Fruit fly (Drosophila melanogaster) whole organism, embryonic: ENCODE data around the gene dpr7.
A peak's percentile ranks its signal among the peaks of the same experiment; 100 is the strongest.

Source experiments
- Atf3 ChIP-seq: fragments of 200-800 bp; sonication (Bioruptor generic); optimal IDR thresholded peaks from 3 replicates; lab custom pipeline; 2016; ENCODE audit warnings: missing biosample characterization, missing genetic modification characterization
- B-H1 ChIP-seq: fragments of 200-800 bp; sonication (Bioruptor generic); IDR thresholded peaks from 3 replicates; pipeline ENCODE4 v1.3.6; 2022; ENCODE audit warnings: missing biosample characterization, missing genetic modification characterization
- CG10147 ChIP-seq: fragments of 200-800 bp; sonication (Bioruptor generic); optimal IDR thresholded peaks from 2 replicates; lab custom pipeline; 2019; ENCODE audit warnings: missing biosample characterization, mild to moderate bottlenecking, missing genetic modification characterization, moderate library complexity
- CG1024 ChIP-seq: fragments of 200-800 bp; sonication (Bioruptor generic); IDR thresholded peaks from 2 replicates; pipeline ENCODE4 v1.3.6; 2022; ENCODE audit warnings: missing biosample characterization, missing genetic modification characterization
- CG12071 ChIP-seq: fragments of 200-800 bp; sonication (Bioruptor generic); optimal IDR thresholded peaks from 3 replicates; lab custom pipeline; 2018; ENCODE audit warnings: missing biosample characterization, mild to moderate bottlenecking, missing genetic modification characterization
- CG12236 ChIP-seq: fragments of 200-800 bp; sonication (Bioruptor generic); optimal IDR thresholded peaks from 2 replicates; lab custom pipeline; 2016; ENCODE audit warnings: missing biosample characterization, missing genetic modification characterization
- CG12744 ChIP-seq: fragments of 200-800 bp; sonication (Bioruptor generic); optimal IDR thresholded peaks from 2 replicates; lab custom pipeline; 2016; ENCODE audit warnings: missing biosample characterization, missing genetic modification characterization
- CG15011 ChIP-seq: fragments of 200-800 bp; sonication (Bioruptor generic); optimal IDR thresholded peaks from 3 replicates; lab custom pipeline; 2018; ENCODE audit warnings: missing biosample characterization, mild to moderate bottlenecking, missing genetic modification characterization
- CG1647 ChIP-seq: fragments of 200-800 bp; sonication (Bioruptor generic); optimal IDR thresholded peaks from 3 replicates; lab custom pipeline; 2016; ENCODE audit warnings: missing biosample characterization, missing genetic modification characterization
- CG16779 ChIP-seq: fragments of 200-800 bp; sonication (Bioruptor generic); IDR thresholded peaks from 2 replicates; pipeline ENCODE4 v1.3.6; 2022; ENCODE audit warnings: missing biosample characterization, missing genetic modification characterization
- CG2712 ChIP-seq: fragments of 200-800 bp; optimal IDR thresholded peaks from 3 replicates; lab custom pipeline; 2019; ENCODE audit warnings: missing biosample characterization, mild to moderate bottlenecking, missing genetic modification characterization, moderate library complexity
- CG2875 ChIP-seq: fragments of 200-800 bp; sonication (Bioruptor generic); optimal IDR thresholded peaks from 2 replicates; lab custom pipeline; 2017; ENCODE audit warnings: missing biosample characterization, mild to moderate bottlenecking, missing genetic modification characterization, missing genetic modification reagents
- CG30020 ChIP-seq: fragments of 200-800 bp; optimal IDR thresholded peaks from 2 replicates; lab custom pipeline; 2019; ENCODE audit warnings: missing biosample characterization, mild to moderate bottlenecking, missing genetic modification characterization, moderate library complexity
- CG30403 ChIP-seq: fragments of 200-800 bp; sonication (Bioruptor generic); optimal IDR thresholded peaks from 3 replicates; lab custom pipeline; 2016; ENCODE audit warnings: missing biosample characterization, missing genetic modification characterization
- CG30431 ChIP-seq: fragments of 200-800 bp; sonication (Bioruptor generic); optimal IDR thresholded peaks from 2 replicates; lab custom pipeline; 2017; ENCODE audit warnings: missing biosample characterization, missing genetic modification characterization
- CG32532 ChIP-seq: fragments of 200-800 bp; sonication (Bioruptor generic); IDR thresholded peaks from 2 replicates; pipeline ENCODE4 v1.3.6; 2022; ENCODE audit warnings: missing biosample characterization, missing genetic modification characterization
- CG33213 ChIP-seq: fragments of 200-800 bp; sonication (Bioruptor generic); optimal IDR thresholded peaks from 3 replicates; lab custom pipeline; 2016; ENCODE audit warnings: missing biosample characterization, missing genetic modification characterization
- CG3838 ChIP-seq: fragments of 200-800 bp; sonication (Bioruptor generic); optimal IDR thresholded peaks from 3 replicates; lab custom pipeline; 2016; ENCODE audit warnings: missing biosample characterization, missing genetic modification characterization
- CG4617 ChIP-seq: fragments of 200-800 bp; sonication (Bioruptor generic); optimal IDR thresholded peaks from 3 replicates; lab custom pipeline; 2016; ENCODE audit warnings: missing biosample characterization, missing genetic modification characterization, borderline replicate concordance
- CG4854 ChIP-seq: fragments of 200-800 bp; sonication (Bioruptor generic); optimal IDR thresholded peaks from 2 replicates; lab custom pipeline; 2016; ENCODE audit warnings: missing biosample characterization, missing genetic modification characterization, inconsistent platforms
- CG5953 ChIP-seq: fragments of 200-800 bp; sonication (Bioruptor generic); IDR thresholded peaks from 2 replicates; pipeline ENCODE4 v1.3.6; 2022; ENCODE audit warnings: missing biosample characterization, missing genetic modification characterization
- CG6175 ChIP-seq: fragments of 200-800 bp; sonication (Bioruptor generic); IDR thresholded peaks from 3 replicates; pipeline ENCODE4 v1.3.6; 2022; ENCODE audit warnings: missing biosample characterization, missing genetic modification characterization
- CG7357 ChIP-seq: fragments of 200-800 bp; sonication (Bioruptor generic); IDR thresholded peaks from 3 replicates; pipeline ENCODE4 v1.3.6; 2022; ENCODE audit warnings: missing biosample characterization, missing genetic modification characterization
- CG9215 ChIP-seq: fragments of 200-800 bp; sonication (Bioruptor generic); IDR thresholded peaks from 2 replicates; pipeline ENCODE4 v1.3.6; 2022; ENCODE audit warnings: missing biosample characterization, missing genetic modification characterization
- D19B ChIP-seq: fragments of 200-800 bp; sonication (Bioruptor generic); optimal IDR thresholded peaks from 2 replicates; lab custom pipeline; 2017; ENCODE audit warnings: missing biosample characterization, mild to moderate bottlenecking, missing genetic modification characterization
- Hand ChIP-seq: fragments of 200-800 bp; sonication (Bioruptor generic); optimal IDR thresholded peaks from 2 replicates; lab custom pipeline; 2017; ENCODE audit warnings: mild to moderate bottlenecking, missing biosample characterization, missing genetic modification reagents, missing genetic modification characterization
- Hmr ChIP-seq: fragments of 200-800 bp; sonication (Bioruptor generic); optimal IDR thresholded peaks from 3 replicates; lab custom pipeline; 2017; ENCODE audit warnings: mild to moderate bottlenecking, missing biosample characterization, missing genetic modification reagents, missing genetic modification characterization
- Lpt ChIP-seq: fragments of >200 bp; optimal IDR thresholded peaks from 2 replicates; lab custom pipeline; 2018; ENCODE audit warnings: missing biosample characterization, missing genetic modification characterization
- MESR4 ChIP-seq: fragments of 200-800 bp; sonication (Bioruptor generic); optimal IDR thresholded peaks from 2 replicates; lab custom pipeline; 2018; ENCODE audit warnings: missing biosample characterization, mild to moderate bottlenecking, missing genetic modification characterization, moderate library complexity
- Med ChIP-seq: fragments of 200-800 bp; sonication (Bioruptor generic); peaks from one replicate; lab custom pipeline; 2016; ENCODE audit warnings: missing biosample characterization, missing genetic modification characterization, mild to moderate bottlenecking, inconsistent platforms, moderate library complexity
- Sry-δ ChIP-seq: fragments of 200-800 bp; sonication (Bioruptor generic); optimal IDR thresholded peaks from 2 replicates; lab custom pipeline; 2016; ENCODE audit warnings: missing biosample characterization, missing genetic modification characterization
- Vsx1 ChIP-seq: fragments of 200-800 bp; sonication (Bioruptor generic); optimal IDR thresholded peaks from 2 replicates; lab custom pipeline; 2017; ENCODE audit warnings: missing biosample characterization, mild to moderate bottlenecking, missing genetic modification characterization, missing genetic modification reagents
- YL-1 ChIP-seq: fragments of 200-800 bp; sonication (Bioruptor generic); optimal IDR thresholded peaks from 3 replicates; lab custom pipeline; 2017; ENCODE audit warnings: missing biosample characterization, mild to moderate bottlenecking, missing genetic modification characterization
- ase ChIP-seq: fragments of 200-800 bp; sonication (Bioruptor generic); IDR thresholded peaks from 3 replicates; pipeline ENCODE4 v1.3.6; 2022; ENCODE audit warnings: missing biosample characterization, missing genetic modification characterization
- ash1 ChIP-seq: fragments of 200-800 bp; sonication (Bioruptor generic); optimal IDR thresholded peaks from 2 replicates; lab custom pipeline; 2018; ENCODE audit warnings: missing biosample characterization, mild to moderate bottlenecking, missing genetic modification characterization
- cg ChIP-seq: fragments of 200-800 bp; sonication (Bioruptor generic); optimal IDR thresholded peaks from 3 replicates; lab custom pipeline; 2019; ENCODE audit warnings: missing biosample characterization, mild to moderate bottlenecking, missing genetic modification characterization, moderate library complexity
- dpn ChIP-seq, 2 experiments: fragments of 200-800 bp; sonication (Bioruptor generic); optimal IDR thresholded peaks; 3 replicates each; lab custom pipeline; 2016; ENCODE audit warnings: missing biosample characterization in 2 of 2, missing genetic modification characterization in 2 of 2
- fd96Cb ChIP-seq: fragments of 200-800 bp; sonication (Bioruptor generic); optimal IDR thresholded peaks from 2 replicates; lab custom pipeline; 2018; ENCODE audit warnings: missing biosample characterization, mild to moderate bottlenecking, missing genetic modification characterization, moderate library complexity
- gcm ChIP-seq: fragments of 200-800 bp; sonication (Bioruptor generic); optimal IDR thresholded peaks from 2 replicates; lab custom pipeline; 2019; ENCODE audit warnings: missing biosample characterization, mild to moderate bottlenecking, missing genetic modification characterization, moderate library complexity
- gcm2 ChIP-seq: fragments of 200-800 bp; sonication (Bioruptor generic); optimal IDR thresholded peaks from 2 replicates; lab custom pipeline; 2016; ENCODE audit warnings: missing biosample characterization, missing genetic modification characterization
- gsb ChIP-seq: fragments of 200-800 bp; sonication (Bioruptor generic); IDR thresholded peaks from 2 replicates; pipeline ENCODE4 v1.3.6; 2022; ENCODE audit warnings: missing biosample characterization, missing genetic modification characterization
- her ChIP-seq: fragments of 200-800 bp; sonication (Bioruptor generic); optimal IDR thresholded peaks from 2 replicates; lab custom pipeline; 2016; ENCODE audit warnings: missing biosample characterization, missing genetic modification characterization
- nom ChIP-seq: fragments of 200-800 bp; sonication (Bioruptor generic); optimal IDR thresholded peaks from 2 replicates; lab custom pipeline; 2017; ENCODE audit warnings: missing biosample characterization, missing genetic modification characterization, mild to moderate bottlenecking, moderate library complexity, missing genetic modification reagents
- pho ChIP-seq: fragments of 200-800 bp; sonication (Bioruptor generic); optimal IDR thresholded peaks from 2 replicates; lab custom pipeline; 2016; ENCODE audit warnings: missing biosample characterization, missing genetic modification characterization
- prd ChIP-seq, 3 experiments: fragments of >200 bp in 2 of 3; fragments of 200-800 bp in 1 of 3; sonication (Bioruptor generic) in 1 of 3; optimal IDR thresholded peaks in 2 of 3; IDR thresholded peaks in 1 of 3; 2 replicates in 2 of 3; 3 replicates in 1 of 3; pipeline versions ENCODE4 v1.3.6 to Lab custom; 2017 to 2022; ENCODE audit warnings: missing biosample characterization in 1 of 3, missing genetic modification characterization in 1 of 3
- psq ChIP-seq: fragments of 200-800 bp; sonication (Bioruptor generic); optimal IDR thresholded peaks from 2 replicates; lab custom pipeline; 2017; ENCODE audit warnings: missing biosample characterization, missing genetic modification characterization
- rib ChIP-seq: fragments of 200-800 bp; sonication (Bioruptor generic); IDR thresholded peaks from 2 replicates; pipeline ENCODE4 v1.3.6; 2022; ENCODE audit warnings: missing biosample characterization, missing genetic modification characterization
- shn ChIP-seq: fragments of 200-800 bp; sonication (Bioruptor generic); optimal IDR thresholded peaks from 3 replicates; lab custom pipeline; 2016; ENCODE audit warnings: missing biosample characterization, missing genetic modification characterization
- sna ChIP-seq: fragments of 200-800 bp; sonication (Bioruptor generic); IDR thresholded peaks from 2 replicates; pipeline ENCODE4 v1.3.6; 2022; ENCODE audit warnings: missing biosample characterization, missing genetic modification characterization; ENCODE audit not compliant: partially characterized antibody
- toy ChIP-seq: fragments of 200-800 bp; sonication (Bioruptor generic); IDR thresholded peaks from 2 replicates; pipeline ENCODE4 v1.3.6; 2022; ENCODE audit warnings: missing biosample characterization, missing genetic modification characterization
- vfl ChIP-seq: fragments of 200-800 bp; sonication (Bioruptor generic); optimal IDR thresholded peaks from 2 replicates; lab custom pipeline; 2016; ENCODE audit warnings: missing biosample characterization, missing genetic modification characterization

dpr7 gene

DNA sequence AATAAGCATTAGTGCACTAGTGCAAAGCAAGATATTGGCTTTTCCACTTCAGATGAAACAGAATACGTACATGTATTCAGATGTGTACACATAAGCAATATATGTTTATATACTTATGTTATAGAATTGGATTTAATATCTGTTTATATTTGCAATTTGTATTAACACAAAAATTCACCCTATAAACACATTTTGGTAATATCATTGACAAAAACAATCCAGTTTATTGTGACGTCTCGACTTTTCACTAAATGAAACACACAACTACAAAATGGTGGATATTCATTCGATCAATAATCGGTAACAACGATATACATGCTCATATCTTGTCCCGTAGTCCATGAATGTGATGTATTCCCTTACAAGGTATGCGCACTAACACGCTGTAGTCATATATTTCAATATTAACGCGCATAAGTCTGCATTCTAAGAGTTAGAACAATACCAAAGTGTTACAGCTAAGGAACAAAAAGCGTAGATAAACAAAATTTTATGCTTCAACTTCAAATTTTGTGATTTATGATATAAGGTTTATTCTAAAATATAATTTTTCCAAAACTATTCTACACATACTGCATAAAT is 47.4 kb downstream of the dpr7 start, which contains the start of gene CG31998 (continued):
- peak; percentile 99 for TF ChIP-seq CG30020 (tag; lab: Kevin White, UChicago)
- peak; percentile 99 for TF ChIP-seq CG1024
- TF ChIP-seq CG6175 (GFP tag; lab: Robert Waterston, UW) = no peak
- TF ChIP-seq pho = peak; percentile 8
- no peak for TF ChIP-seq Lpt
- TF ChIP-seq cg (GFP tag; lab: Kevin White, UChicago) = no peak
- TF ChIP-seq gcm2 (GFP tag; lab: Kevin White, UChicago) = no peak
- TF ChIP-seq CG33213 (GFP tag; lab: Kevin White, UChicago) = peak; percentile 14
- no peak for TF ChIP-seq shn
- no peak for TF ChIP-seq D19B (GFP tag; lab: Kevin White, UChicago)
- no peak for TF ChIP-seq toy (GFP tag; lab: Robert Waterston, UW)
- peak; percentile 68 for TF ChIP-seq YL-1 (GFP tag; lab: Kevin White, UChicago)
- no peak for TF ChIP-seq CG1647 (GFP tag; lab: Kevin White, UChicago)
- no peak for TF ChIP-seq her (GFP tag; lab: Kevin White, UChicago)
- TF ChIP-seq CG9215 (GFP tag; lab: Robert Waterston, UW) = no peak
- TF ChIP-seq CG4854 (GFP tag; lab: Kevin White, UChicago) = no peak
- TF ChIP-seq CG15011 = no peak
- TF ChIP-seq nom (GFP tag; lab: Kevin White, UChicago) = no peak
- TF ChIP-seq CG12071 (GFP tag; lab: Kevin White, UChicago) = no peak
- TF ChIP-seq CG2875 (GFP tag; lab: Kevin White, UChicago) = no peak
- TF ChIP-seq CG5953 (GFP tag; lab: Robert Waterston, UW) = no peak
- no peak for TF ChIP-seq Hmr (GFP tag; lab: Kevin White, UChicago)
- no peak for TF ChIP-seq CG30431 (GFP tag; lab: Kevin White, UChicago)
- TF ChIP-seq rib = no peak
- TF ChIP-seq Hand (GFP tag; lab: Kevin White, UChicago) = no peak
- no peak for TF ChIP-seq CG30403 (GFP tag; lab: Kevin White, UChicago)
- TF ChIP-seq vfl (GFP tag; lab: Kevin White, UChicago) = no peak
- TF ChIP-seq ase (GFP tag; lab: Robert Waterston, UW) = no peak
- peak; percentile 97 for TF ChIP-seq CG7357 (GFP tag; lab: Robert Waterston, UW)
- TF ChIP-seq CG12744 (GFP tag; lab: Kevin White, UChicago) = no peak
- no peak for TF ChIP-seq gcm (GFP tag; lab: Kevin White, UChicago)
- TF ChIP-seq CG2712 (tag; lab: Kevin White, UChicago) = peak; percentile 47
- TF ChIP-seq Med (GFP tag; lab: Kevin White, UChicago) = peak; percentile 79
- peak; percentile 72 for TF ChIP-seq Sry-δ (GFP tag; lab: Kevin White, UChicago)
- TF ChIP-seq Atf3 (GFP tag; lab: Kevin White, UChicago) = no peak
- peak in 1 of 2 experiments; percentile 31 for TF ChIP-seq dpn (GFP tag; optimal IDR thresholded peaks at IDR 0.05; lab: Kevin White, UChicago)
- TF ChIP-seq psq (GFP tag; lab: Kevin White, UChicago) = no peak
- TF ChIP-seq CG12236 = no peak
- no peak for TF ChIP-seq ash1
- TF ChIP-seq fd96Cb (tag; lab: Kevin White, UChicago) = no peak
- no peak for TF ChIP-seq prd (optimal IDR thresholded peaks at IDR 0.05; lab: Kevin White, UChicago)
- TF ChIP-seq prd (GFP tag; IDR thresholded peaks at IDR 0.05; lab: Robert Waterston, UW) = no peak
- peak; percentile 93 for TF ChIP-seq MESR4 (GFP tag; lab: Kevin White, UChicago)
- no peak for TF ChIP-seq B-H1 (GFP tag; lab: Robert Waterston, UW)
- TF ChIP-seq CG3838 (GFP tag; lab: Kevin White, UChicago) = no peak
- no peak for TF ChIP-seq sna (GFP tag; lab: Robert Waterston, UW)
- peak; percentile 73 for TF ChIP-seq CG4617 (GFP tag; lab: Kevin White, UChicago)
- TF ChIP-seq CG16779 = no peak
- no peak for TF ChIP-seq CG32532 (GFP tag; lab: Robert Waterston, UW)
- TF ChIP-seq gsb (GFP tag; lab: Robert Waterston, UW) = no peak
- TF ChIP-seq Vsx1 (GFP tag; lab: Kevin White, UChicago) = no peak
- no peak for TF ChIP-seq CG10147 (GFP tag; lab: Kevin White, UChicago)
